Worm (Caenorhabditis elegans) whole organism, young adult: Measurements from ENCODE around the gene flp-17.

Experiments used
- B0019.2 ChIP-seq: fragments of 200-800 bp; sonication (Bioruptor generic); conservative IDR thresholded peaks from 2 replicates; pipeline ENCODE4 v1.3.6; 2022; ENCODE audit warnings: missing genetic modification reagents, missing genetic modification characterization, missing compliant biosample characterization
- B0261.1 ChIP-seq: sonication (generic microtip); optimal IDR thresholded peaks from 2 replicates; lab custom pipeline; 2016; ENCODE audit warnings: mild to moderate bottlenecking, missing genetic modification characterization, moderate library complexity, missing compliant biosample characterization
- B0336.3 ChIP-seq: fragments of 200-800 bp; sonication (Bioruptor generic); IDR thresholded peaks from 2 replicates; pipeline ENCODE4 v1.3.6; 2022; ENCODE audit warnings: missing genetic modification characterization, missing compliant biosample characterization
- C17E4.6 ChIP-seq: fragments of 200-800 bp; sonication (Bioruptor generic); IDR thresholded peaks from 2 replicates; pipeline ENCODE4 v1.3.6; 2022; ENCODE audit warnings: missing genetic modification reagents, missing genetic modification characterization, missing compliant biosample characterization
- K11D2.4 ChIP-seq: fragments of 200-800 bp; sonication (Bioruptor generic); IDR thresholded peaks from 2 replicates; pipeline ENCODE4 v1.3.6; 2022; ENCODE audit warnings: missing genetic modification reagents, missing genetic modification characterization, missing compliant biosample characterization
- K12H6.12 ChIP-seq: fragments of 200-800 bp; sonication (Bioruptor generic); optimal IDR thresholded peaks from 2 replicates; lab custom pipeline; 2018; ENCODE audit warnings: mild to moderate bottlenecking, missing genetic modification characterization, missing compliant biosample characterization
- Y53G8AR.9 ChIP-seq: fragments of 200-800 bp; sonication (Bioruptor generic); conservative IDR thresholded peaks from 2 replicates; pipeline ENCODE4 v1.3.6; 2022; ENCODE audit warnings: missing genetic modification reagents, missing genetic modification characterization, missing compliant biosample characterization
- Y56A3A.18 ChIP-seq: fragments of 200-800 bp; sonication (Bioruptor generic); IDR thresholded peaks from 2 replicates; pipeline ENCODE4 v1.3.6; 2022; ENCODE audit warnings: missing genetic modification reagents, missing genetic modification characterization, missing compliant biosample characterization
- Y67H2A.10 ChIP-seq: fragments of 200-800 bp; sonication (Bioruptor generic); conservative IDR thresholded peaks from 2 replicates; pipeline ENCODE4 v1.3.6; 2022; ENCODE audit warnings: missing genetic modification reagents, missing genetic modification characterization, missing compliant biosample characterization
- akir-1 ChIP-seq: fragments of 200-800 bp; sonication (Bioruptor generic); optimal IDR thresholded peaks from 2 replicates; lab custom pipeline; 2018; ENCODE audit warnings: mild to moderate bottlenecking, missing genetic modification characterization, moderate library complexity, missing compliant biosample characterization
- aptf-3 ChIP-seq: fragments of 200-800 bp; sonication (Bioruptor generic); IDR thresholded peaks from 2 replicates; pipeline ENCODE4 v1.3.6; 2022; ENCODE audit warnings: missing genetic modification characterization, missing compliant biosample characterization
- atf-7 ChIP-seq: sonication (generic microtip); optimal IDR thresholded peaks from 2 replicates; lab custom pipeline; 2017; ENCODE audit warnings: mild to moderate bottlenecking, missing genetic modification characterization, missing compliant biosample characterization
- attf-6 ChIP-seq: fragments of 200-800 bp; sonication (Bioruptor generic); IDR thresholded peaks from 2 replicates; pipeline ENCODE4 v1.3.6; 2022; ENCODE audit warnings: missing genetic modification reagents, missing genetic modification characterization, missing compliant biosample characterization
- ccch-3 ChIP-seq: fragments of 200-800 bp; sonication (Bioruptor generic); optimal IDR thresholded peaks from 2 replicates; lab custom pipeline; 2018; ENCODE audit warnings: mild to moderate bottlenecking, missing genetic modification characterization, missing compliant biosample characterization
- cebp-1 ChIP-seq, 2 experiments: fragments of 200-800 bp in 1 of 2; sonication (Bioruptor generic) in 1 of 2; sonication (generic microtip) in 1 of 2; IDR thresholded peaks in 1 of 2; optimal IDR thresholded peaks in 1 of 2; 2 replicates each; pipeline versions ENCODE4 v1.3.6 to Lab custom; 2017 to 2022; ENCODE audit warnings: missing compliant biosample characterization in 2 of 2, missing genetic modification characterization in 2 of 2, mild to moderate bottlenecking in 1 of 2, missing genetic modification reagents in 1 of 2, moderate library complexity in 1 of 2
- ceh-27 ChIP-seq: fragments of 200-800 bp; sonication (Bioruptor generic); optimal IDR thresholded peaks from 2 replicates; lab custom pipeline; 2018; ENCODE audit warnings: mild to moderate bottlenecking, missing genetic modification characterization, moderate library complexity, missing compliant biosample characterization
- ceh-40 ChIP-seq: fragments of 200-800 bp; sonication (Bioruptor generic); IDR thresholded peaks from 2 replicates; pipeline ENCODE4 v1.3.6; 2022; ENCODE audit warnings: missing genetic modification characterization, missing compliant biosample characterization
- dpff-1 ChIP-seq: sonication (generic microtip); optimal IDR thresholded peaks from 2 replicates; lab custom pipeline; 2017; ENCODE audit warnings: mild to moderate bottlenecking, missing genetic modification characterization, missing compliant biosample characterization
- efl-1 ChIP-seq: fragments of 150-350 bp; optimal IDR thresholded peaks from 2 replicates; lab custom pipeline; 2014; ENCODE audit warnings: missing biosample characterization, missing genetic modification reagents, missing genetic modification characterization
- egl-18 ChIP-seq: fragments of 200-800 bp; sonication (Bioruptor generic); IDR thresholded peaks from 2 replicates; pipeline ENCODE4 v1.3.6; 2022; ENCODE audit warnings: missing genetic modification reagents, missing genetic modification characterization, missing compliant biosample characterization
- egl-44 ChIP-seq: fragments of 200-800 bp; sonication (Bioruptor generic); IDR thresholded peaks from 2 replicates; pipeline ENCODE4 v1.3.6; 2022; ENCODE audit warnings: missing genetic modification reagents, missing genetic modification characterization, missing compliant biosample characterization
- egrh-3 ChIP-seq: fragments of 200-800 bp; sonication (Bioruptor generic); IDR thresholded peaks from 2 replicates; pipeline ENCODE4 v1.3.6; 2022; ENCODE audit warnings: missing genetic modification reagents, missing genetic modification characterization, missing compliant biosample characterization
- ets-4 ChIP-seq: fragments of 200-800 bp; sonication (Bioruptor generic); optimal IDR thresholded peaks from 2 replicates; lab custom pipeline; 2018; ENCODE audit warnings: mild to moderate bottlenecking, missing genetic modification characterization, missing compliant biosample characterization
- let-526 ChIP-seq: fragments of 200-800 bp; sonication (Bioruptor generic); IDR thresholded peaks from 2 replicates; pipeline ENCODE4 v1.3.6; 2022; ENCODE audit warnings: missing genetic modification reagents, missing genetic modification characterization, missing compliant biosample characterization
- lin-40 ChIP-seq: sonication (generic microtip); optimal IDR thresholded peaks from 2 replicates; lab custom pipeline; 2016; ENCODE audit warnings: missing genetic modification characterization, mild to moderate bottlenecking, missing compliant biosample characterization, missing genotype, missing genetic modification reagents
- lsl-1 ChIP-seq: fragments of 200-800 bp; sonication (Bioruptor generic); optimal IDR thresholded peaks from 2 replicates; lab custom pipeline; 2018; ENCODE audit warnings: mild to moderate bottlenecking, missing genetic modification characterization, moderate library complexity, missing compliant biosample characterization
- mes-4 ChIP-seq: sonication (generic microtip); optimal IDR thresholded peaks from 2 replicates; lab custom pipeline; 2016; ENCODE audit warnings: missing genotype, missing genetic modification characterization, missing compliant biosample characterization
- mxl-1 ChIP-seq: sonication (generic microtip); optimal IDR thresholded peaks from 2 replicates; lab custom pipeline; 2016; ENCODE audit warnings: missing genetic modification characterization, missing compliant biosample characterization
- nfya-1 ChIP-seq: sonication (generic microtip); optimal IDR thresholded peaks from 2 replicates; lab custom pipeline; 2017; ENCODE audit warnings: antibody characterized with exemption, missing compliant biosample characterization, missing genetic modification characterization, borderline replicate concordance; ENCODE audit not compliant: insufficient read depth
- nhr-27 ChIP-seq: fragments of 200-800 bp; sonication (Bioruptor generic); optimal IDR thresholded peaks from 2 replicates; lab custom pipeline; 2018; ENCODE audit warnings: mild to moderate bottlenecking, missing genetic modification characterization, moderate library complexity, missing compliant biosample characterization
- rcor-1 ChIP-seq: fragments of 200-800 bp; sonication (Bioruptor generic); IDR thresholded peaks from 2 replicates; pipeline ENCODE4 v1.3.6; 2022; ENCODE audit warnings: missing genetic modification reagents, missing genetic modification characterization, missing compliant biosample characterization
- sdz-38 ChIP-seq: sonication (generic microtip); optimal IDR thresholded peaks from 2 replicates; lab custom pipeline; 2016; ENCODE audit warnings: missing genotype, missing genetic modification characterization, missing compliant biosample characterization
- sea-2 ChIP-seq: fragments of 200-800 bp; sonication (Bioruptor generic); IDR thresholded peaks from 2 replicates; pipeline ENCODE4 v1.3.6; 2022; ENCODE audit warnings: missing genetic modification characterization, missing compliant biosample characterization
- snpc-1.3 ChIP-seq: sonication (generic microtip); optimal IDR thresholded peaks from 2 replicates; lab custom pipeline; 2017; ENCODE audit warnings: missing genetic modification characterization, mild to moderate bottlenecking, missing compliant biosample characterization, antibody characterized with exemption, moderate library complexity, missing genotype, missing genetic modification reagents; ENCODE audit not compliant: insufficient read depth
- snpc-4 ChIP-seq, 5 experiments: fragments of 150-350 bp in 1 of 5; sonication (generic microtip) in 4 of 5; optimal IDR thresholded peaks; 2 replicates each; lab custom pipeline; 2014 to 2018; ENCODE audit warnings: missing genetic modification characterization in 5 of 5, missing biosample characterization in 3 of 5, antibody characterized with exemption in 2 of 5, mild to moderate bottlenecking in 2 of 5, missing compliant biosample characterization in 2 of 5, missing genotype in 2 of 5, moderate library complexity in 2 of 5, missing genetic modification reagents in 1 of 5
- tbp1 ChIP-seq: fragments of 200-800 bp; sonication (Bioruptor generic); optimal IDR thresholded peaks from 2 replicates; lab custom pipeline; 2018; ENCODE audit warnings: mild to moderate bottlenecking, missing genetic modification characterization, missing compliant biosample characterization
- xnd-1 ChIP-seq: sonication (generic microtip); optimal IDR thresholded peaks from 2 replicates; lab custom pipeline; 2016; ENCODE audit warnings: missing genotype, missing genetic modification reagents, missing genetic modification characterization, missing compliant biosample characterization
- ztf-26 ChIP-seq: sonication (generic microtip); optimal IDR thresholded peaks from 2 replicates; lab custom pipeline; 2017; ENCODE audit warnings: missing genetic modification characterization, missing compliant biosample characterization
- ztf-28 ChIP-seq: fragments of 200-800 bp; sonication (Bioruptor generic); IDR thresholded peaks from 2 replicates; pipeline ENCODE4 v1.3.6; 2022; ENCODE audit warnings: missing genetic modification reagents, missing genetic modification characterization, missing compliant biosample characterization

Gene flp-17

ce11 chrIV:17191791-17192190 is at the start of gene flp-17:
flp-17 (minus strand) TSS chrIV:17191891.
- TF ChIP-seq nfya-1 (tag; lab: Kevin White, UChicago) (no peak), K11D2.4 (no peak), mxl-1 (tag; lab: Kevin White, UChicago) (no peak), ets-4 (GFP tag; lab: Kevin White, UChicago) (no peak), xnd-1 (tag; lab: Kevin White, UChicago) (no peak), Y53G8AR.9 (no peak), nhr-27 (tag; lab: Kevin White, UChicago) (no peak), atf-7 (no peak), ccch-3 (GFP tag; lab: Kevin White, UChicago) (no peak), efl-1 (GFP tag; lab: Kevin White, UChicago) (no peak), C17E4.6 (GFP tag; lab: Robert Waterston, UW) (no peak), mes-4 (no peak), ztf-28 (GFP tag; lab: Robert Waterston, UW) (no peak)

ce11 chrIV:17238951-17239350 is 47.3 kb upstream of the flp-17 start:
- TF ChIP-seq egrh-3 (GFP tag; lab: Robert Waterston, UW) (no peak), Y56A3A.18 (no peak), B0261.1 (tag; lab: Kevin White, UChicago) (no peak), tbp1 (GFP tag; lab: Kevin White, UChicago) (no peak), ets-4 (GFP tag; lab: Kevin White, UChicago) (no peak), sdz-38 (no peak), ztf-28 (GFP tag; lab: Robert Waterston, UW) (no peak), snpc-1.3 (no peak), rcor-1 (no peak), egl-18 (GFP tag; lab: Robert Waterston, UW) (no peak), akir-1 (GFP tag; lab: Kevin White, UChicago) (no peak), dpff-1 (tag; lab: Kevin White, UChicago) (no peak), lsl-1 (GFP tag; lab: Kevin White, UChicago) (no peak), ceh-40 (GFP tag; lab: Robert Waterston, UW) (no peak), lin-40 (no peak), K12H6.12 (tag; lab: Kevin White, UChicago) (no peak), egl-44 (GFP tag; lab: Robert Waterston, UW) (no peak)

DNA sequence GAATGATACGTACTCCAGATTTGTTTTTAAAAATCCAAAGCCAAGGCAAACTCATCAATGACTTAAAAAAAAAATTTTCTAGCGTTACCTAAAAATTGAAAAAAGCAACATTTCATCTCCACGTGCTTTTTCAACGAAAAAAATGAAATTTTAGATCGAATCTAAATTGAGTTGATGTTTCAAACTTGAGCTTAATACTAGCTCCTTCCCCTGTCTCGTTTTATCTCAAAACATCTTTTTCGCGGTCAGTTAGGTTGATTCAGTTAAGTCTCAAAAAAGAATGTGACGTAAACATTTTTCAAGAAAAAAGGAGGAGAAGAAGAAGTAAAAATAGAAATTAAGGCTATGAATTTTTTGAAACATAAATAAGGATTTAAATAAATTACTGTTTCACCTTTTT is 45.3 kb upstream of the flp-17 start:
- TF ChIP-seq akir-1 (GFP tag; lab: Kevin White, UChicago) (no peak), ceh-27 (GFP tag; lab: Kevin White, UChicago) (no peak), xnd-1 (tag; lab: Kevin White, UChicago) (no peak), K11D2.4 (no peak), sea-2 (GFP tag; lab: Robert Waterston, UW) (no peak), cebp-1 (GFP tag; IDR thresholded peaks at IDR 0.05; lab: Robert Waterston, UW) (no peak), cebp-1 (tag; optimal IDR thresholded peaks at IDR 0.05; lab: Kevin White, UChicago) (no peak), ztf-26 (tag; lab: Kevin White, UChicago) (no peak), aptf-3 (GFP tag; lab: Robert Waterston, UW) (no peak), B0336.3 (no peak), B0019.2 (no peak), let-526 (GFP tag; lab: Robert Waterston, UW) (no peak), snpc-4 (GFP tag; optimal IDR thresholded peaks at IDR 0.05; lab: Kevin White, UChicago) (no peak), snpc-4 (tag; optimal IDR thresholded peaks at IDR 0.05; lab: Kevin White, UChicago) (no peak), Y67H2A.10 (GFP tag; lab: Robert Waterston, UW) (no peak), B0261.1 (tag; lab: Kevin White, UChicago) (no peak), attf-6 (no peak)
